Worm (Caenorhabditis elegans) whole organism, L4 larva: ENCODE measurements around the gene F46G11.2.
A peak's percentile ranks its signal among the peaks of the same experiment; 100 is the strongest.

Experiments used
- Y75B8A.6 ChIP-seq: fragments of 200-800 bp; sonication (Bioruptor generic); IDR thresholded peaks from 2 replicates; pipeline ENCODE4 v1.3.6; 2022; ENCODE audit warnings: missing genetic modification reagents, missing genetic modification characterization, missing compliant biosample characterization
- dpl-1 ChIP-seq: fragments of 150-350 bp; optimal IDR thresholded peaks from 2 replicates; lab custom pipeline; 2014; ENCODE audit warnings: missing biosample characterization, missing genetic modification reagents, missing genetic modification characterization
- mdl-1 ChIP-seq, 2 experiments: fragments of 150-350 bp in 1 of 2; sonication (generic microtip) in 1 of 2; optimal IDR thresholded peaks; 2 replicates each; lab custom pipeline; 2014 to 2017; ENCODE audit warnings: missing biosample characterization in 2 of 2, missing genetic modification characterization in 2 of 2
- nhr-6 ChIP-seq: fragments of 150-350 bp; optimal IDR thresholded peaks from 2 replicates; lab custom pipeline; 2014; ENCODE audit warnings: missing biosample characterization, missing genetic modification characterization
- pha-4 ChIP-seq, 2 experiments: fragments of 150-350 bp in 1 of 2; fragments of 200-800 bp in 1 of 2; sonication (Bioruptor generic) in 1 of 2; IDR thresholded peaks in 1 of 2; optimal IDR thresholded peaks in 1 of 2; 2 replicates each; pipeline versions ENCODE4 v1.3.6 to Lab custom; 2014 to 2022; ENCODE audit warnings: missing genetic modification characterization in 2 of 2, missing genetic modification reagents in 2 of 2, missing biosample characterization in 1 of 2, missing compliant biosample characterization in 1 of 2

DNA sequence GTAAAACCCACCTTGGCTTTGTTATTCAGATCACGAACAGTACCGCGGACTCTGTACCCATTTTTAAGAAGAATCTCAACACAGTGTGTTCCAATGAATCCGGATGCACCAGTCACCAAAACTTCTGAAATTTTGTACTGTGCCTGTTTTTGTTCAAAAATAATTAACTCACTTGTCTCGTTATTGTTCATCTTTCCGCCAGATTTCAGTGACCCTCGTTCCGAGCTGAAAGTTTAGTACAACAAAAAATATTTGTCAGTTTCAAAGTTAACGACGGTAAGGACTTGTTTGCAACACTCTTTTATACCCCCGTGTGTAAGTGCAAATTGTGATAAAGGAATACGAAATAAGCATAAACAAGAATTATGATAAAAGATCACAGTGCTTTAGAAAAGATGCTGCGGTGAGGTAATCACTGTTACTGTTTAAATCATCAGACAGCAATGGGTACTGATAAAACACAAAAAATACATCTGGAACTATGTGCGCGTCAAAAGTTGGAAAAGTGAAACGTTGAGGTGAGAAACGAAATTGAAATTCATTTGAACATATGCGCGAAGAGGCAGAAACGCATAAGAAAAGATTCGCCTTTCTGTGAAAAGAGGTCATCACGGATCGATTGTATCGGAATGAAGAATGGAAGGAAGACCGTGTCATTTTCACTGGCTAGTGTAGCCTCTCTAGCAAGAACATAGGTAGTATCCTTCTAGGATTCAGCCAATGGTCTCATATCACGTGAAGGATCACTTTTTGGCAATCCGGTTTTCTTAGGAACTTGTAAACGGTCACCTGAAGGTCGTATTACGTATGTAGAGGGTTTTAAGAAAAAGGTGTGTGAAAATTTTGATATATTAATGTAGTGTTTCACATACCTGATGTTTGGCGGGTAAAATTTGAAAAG is 46.9 kb downstream of the F46G11.2 start, which contains the start of gene F13D11.4:
- TF ChIP-seq pha-4 (GFP tag; IDR thresholded peaks at IDR 0.05; lab: Robert Waterston, UW) (no peak), pha-4 (tag; optimal IDR thresholded peaks at IDR 0.05; lab: Kevin White, UChicago) (no peak), nhr-6 (tag; lab: Kevin White, UChicago) (no peak), dpl-1 (no peak), Y75B8A.6 (GFP tag; lab: Robert Waterston, UW) (no peak), mdl-1 (tag; optimal IDR thresholded peaks at IDR 0.05; lab: Kevin White, UChicago) (peak in 1 of 2 experiments; percentile 10)
